Fruit fly (Drosophila melanogaster): Measurements from ENCODE around the gene CG15564.

dm6 chr3R:31222125-31222889 is 12.9 kb downstream of the CG15564 start:
- TF ChIP-seq CG11504 (tag; optimal IDR thresholded peaks at IDR 0.05): peak; percentile 88
- no peak for TF ChIP-seq stwl (tag; optimal IDR thresholded peaks at IDR 0.05)
- TF ChIP-seq CG4820 (GFP tag; optimal IDR thresholded peaks at IDR 0.05): peak; percentile 75
- peak; percentile 92 for TF ChIP-seq CoRest (tag; optimal IDR thresholded peaks at IDR 0.05)

Measured in whole organism, embryonic.